Fruit fly (Drosophila melanogaster) whole organism, embryonic: ENCODE results near the gene Tlk.

Source experiments
- Abd-B ChIP-seq: fragments of 200-800 bp; sonication (Bioruptor generic); optimal IDR thresholded peaks from 2 replicates; lab custom pipeline; 2018; ENCODE audit warnings: missing biosample characterization, mild to moderate bottlenecking, missing genetic modification characterization, moderate library complexity
- CG10321 ChIP-seq: fragments of 200-800 bp; sonication (Bioruptor generic); IDR thresholded peaks from 2 replicates; pipeline ENCODE4 v1.3.6; 2022; ENCODE audit warnings: missing biosample characterization, missing genetic modification characterization
- CG10565 ChIP-seq: fragments of 200-800 bp; sonication (Bioruptor generic); optimal IDR thresholded peaks from 3 replicates; lab custom pipeline; 2016; ENCODE audit warnings: missing biosample characterization, mild to moderate bottlenecking, missing genetic modification characterization
- CG11247 ChIP-seq: fragments of 200-800 bp; sonication (Bioruptor generic); IDR thresholded peaks from 2 replicates; pipeline ENCODE4 v1.3.6; 2022; ENCODE audit warnings: missing biosample characterization, missing genetic modification characterization
- CG11504 ChIP-seq: fragments of 200-800 bp; sonication (Bioruptor generic); optimal IDR thresholded peaks from 3 replicates; lab custom pipeline; 2019; ENCODE audit warnings: missing biosample characterization, mild to moderate bottlenecking, missing genetic modification characterization, moderate library complexity
- CG11696 ChIP-seq: fragments of 200-800 bp; sonication (Bioruptor generic); IDR thresholded peaks from 2 replicates; pipeline ENCODE4 v1.3.6; 2022; ENCODE audit warnings: missing biosample characterization, missing genetic modification characterization
- CG13123 ChIP-seq: fragments of 200-800 bp; sonication (Bioruptor generic); optimal IDR thresholded peaks from 2 replicates; lab custom pipeline; 2016; ENCODE audit warnings: missing biosample characterization, missing genetic modification characterization
- CG17359 ChIP-seq: fragments of 200-800 bp; sonication (Bioruptor generic); optimal IDR thresholded peaks from 3 replicates; lab custom pipeline; 2018; ENCODE audit warnings: missing biosample characterization, mild to moderate bottlenecking, missing genetic modification characterization, moderate library complexity
- CG17568 ChIP-seq: fragments of 200-800 bp; sonication (Bioruptor generic); optimal IDR thresholded peaks from 2 replicates; lab custom pipeline; 2018; ENCODE audit warnings: missing biosample characterization, mild to moderate bottlenecking, missing genetic modification characterization, moderate library complexity
- CG1792 ChIP-seq: fragments of 200-800 bp; sonication (Bioruptor generic); optimal IDR thresholded peaks from 2 replicates; lab custom pipeline; 2016; ENCODE audit warnings: missing biosample characterization, missing genetic modification characterization
- CG30403 ChIP-seq: fragments of 200-800 bp; sonication (Bioruptor generic); optimal IDR thresholded peaks from 3 replicates; lab custom pipeline; 2016; ENCODE audit warnings: missing biosample characterization, missing genetic modification characterization
- CG4282 ChIP-seq: fragments of 200-800 bp; sonication (Bioruptor generic); optimal IDR thresholded peaks from 2 replicates; lab custom pipeline; 2016; ENCODE audit warnings: missing biosample characterization, missing genetic modification characterization
- CG6854 ChIP-seq: fragments of 200-800 bp; sonication (Bioruptor generic); optimal IDR thresholded peaks from 3 replicates; lab custom pipeline; 2017; ENCODE audit warnings: missing biosample characterization, mild to moderate bottlenecking, missing genetic modification characterization
- CG7839 ChIP-seq: fragments of 200-800 bp; sonication (Bioruptor generic); optimal IDR thresholded peaks from 3 replicates; lab custom pipeline; 2018; ENCODE audit warnings: missing biosample characterization, mild to moderate bottlenecking, missing genetic modification characterization, moderate library complexity
- CG8089 ChIP-seq: fragments of 200-800 bp; sonication (Bioruptor generic); optimal IDR thresholded peaks from 3 replicates; lab custom pipeline; 2016; ENCODE audit warnings: missing biosample characterization, missing genetic modification characterization
- CG8290 ChIP-seq, 3 experiments: fragments of 200-800 bp; sonication (Bioruptor generic); optimal IDR thresholded peaks; 2 replicates each; lab custom pipeline; 2016 to 2019; ENCODE audit warnings: missing biosample characterization in 3 of 3, missing genetic modification characterization in 3 of 3, mild to moderate bottlenecking in 2 of 3, moderate library complexity in 1 of 3
- CG9727 ChIP-seq: fragments of 200-800 bp; sonication (Bioruptor generic); optimal IDR thresholded peaks from 3 replicates; lab custom pipeline; 2017; ENCODE audit warnings: missing biosample characterization, mild to moderate bottlenecking, missing genetic modification characterization
- Chrac-16 ChIP-seq: fragments of 200-800 bp; sonication (Bioruptor generic); optimal IDR thresholded peaks from 3 replicates; lab custom pipeline; 2016; ENCODE audit warnings: missing biosample characterization, missing genetic modification characterization
- Dad ChIP-seq: fragments of 200-800 bp; sonication (Bioruptor generic); optimal IDR thresholded peaks from 3 replicates; lab custom pipeline; 2016; ENCODE audit warnings: missing biosample characterization, missing genetic modification characterization
- Dfd ChIP-seq, 2 experiments: fragments of >200 bp; optimal IDR thresholded peaks; 2 replicates each; lab custom pipeline; 2017; ENCODE audit warnings: missing biosample characterization in 2 of 2, missing genetic modification characterization in 2 of 2
- Dip2 ChIP-seq: fragments of 200-800 bp; sonication (Bioruptor generic); IDR thresholded peaks from 2 replicates; pipeline ENCODE4 v1.3.6; 2022; ENCODE audit warnings: missing biosample characterization, missing genetic modification characterization
- Dip3 ChIP-seq: fragments of 200-800 bp; sonication (Bioruptor generic); optimal IDR thresholded peaks from 3 replicates; lab custom pipeline; 2016; ENCODE audit warnings: missing biosample characterization, missing genetic modification characterization
- Dref ChIP-seq: fragments of 200-800 bp; sonication (Bioruptor generic); IDR thresholded peaks from 2 replicates; pipeline ENCODE4 v1.3.6; 2022; ENCODE audit warnings: missing biosample characterization, missing genetic modification characterization
- Fer2 ChIP-seq: fragments of 200-800 bp; sonication (Bioruptor generic); optimal IDR thresholded peaks from 2 replicates; lab custom pipeline; 2018; ENCODE audit warnings: missing biosample characterization, mild to moderate bottlenecking, missing genetic modification characterization, moderate library complexity
- H15 ChIP-seq: fragments of 200-800 bp; sonication (Bioruptor generic); IDR thresholded peaks from 3 replicates; pipeline ENCODE4 v1.3.6; 2022; ENCODE audit warnings: missing biosample characterization, missing genetic modification characterization
- HLH54F ChIP-seq: fragments of 200-800 bp; sonication (Bioruptor generic); optimal IDR thresholded peaks from 3 replicates; lab custom pipeline; 2016; ENCODE audit warnings: missing biosample characterization, missing genetic modification characterization
- HLHmδ ChIP-seq: fragments of 200-800 bp; sonication (Bioruptor generic); optimal IDR thresholded peaks from 2 replicates; lab custom pipeline; 2018; ENCODE audit warnings: missing biosample characterization, mild to moderate bottlenecking, missing genetic modification characterization, moderate library complexity
- Hand ChIP-seq: fragments of 200-800 bp; sonication (Bioruptor generic); optimal IDR thresholded peaks from 2 replicates; lab custom pipeline; 2017; ENCODE audit warnings: mild to moderate bottlenecking, missing biosample characterization, missing genetic modification reagents, missing genetic modification characterization
- Hr51 ChIP-seq, 2 experiments: fragments of 200-800 bp; sonication (Bioruptor generic); optimal IDR thresholded peaks; 2 replicates in 1 of 2; 3 replicates in 1 of 2; lab custom pipeline; 2016 to 2018; ENCODE audit warnings: missing biosample characterization in 2 of 2, missing genetic modification characterization in 2 of 2, mild to moderate bottlenecking in 1 of 2, moderate library complexity in 1 of 2
- MBD-R2 ChIP-seq: fragments of 200-800 bp; sonication (Bioruptor generic); IDR thresholded peaks from 2 replicates; pipeline ENCODE4 v1.3.6; 2022; ENCODE audit warnings: missing biosample characterization, missing genetic modification characterization
- Rx ChIP-seq: fragments of 200-800 bp; sonication (Bioruptor generic); IDR thresholded peaks from 2 replicates; pipeline ENCODE4 v1.3.6; 2022; ENCODE audit warnings: missing biosample characterization, missing genetic modification characterization
- ac ChIP-seq: fragments of 200-800 bp; sonication (Bioruptor generic); optimal IDR thresholded peaks from 3 replicates; lab custom pipeline; 2017; ENCODE audit warnings: missing biosample characterization, mild to moderate bottlenecking, missing genetic modification characterization
- ato ChIP-seq: fragments of 200-800 bp; sonication (Bioruptor generic); IDR thresholded peaks from 2 replicates; pipeline ENCODE4 v1.3.6; 2022; ENCODE audit warnings: missing biosample characterization, missing genetic modification characterization; ENCODE audit not compliant: partially characterized antibody
- az2 ChIP-seq: fragments of 200-800 bp; sonication (Bioruptor generic); optimal IDR thresholded peaks from 3 replicates; lab custom pipeline; 2016; ENCODE audit warnings: missing biosample characterization, missing genetic modification characterization
- dm ChIP-seq: fragments of 200-800 bp; sonication (Bioruptor generic); optimal IDR thresholded peaks from 3 replicates; lab custom pipeline; 2016; ENCODE audit warnings: missing biosample characterization, missing genetic modification characterization
- dmrt11E ChIP-seq: fragments of 200-800 bp; sonication (Bioruptor generic); optimal IDR thresholded peaks from 3 replicates; lab custom pipeline; 2018; ENCODE audit warnings: missing biosample characterization, mild to moderate bottlenecking, missing genetic modification characterization, moderate library complexity
- fd102C ChIP-seq: fragments of 200-800 bp; sonication (Bioruptor generic); optimal IDR thresholded peaks from 2 replicates; lab custom pipeline; 2018; ENCODE audit warnings: missing biosample characterization, mild to moderate bottlenecking, missing genetic modification characterization, moderate library complexity
- ftz-f1 ChIP-seq: fragments of 200-800 bp; sonication (Bioruptor generic); optimal IDR thresholded peaks from 2 replicates; lab custom pipeline; 2016; ENCODE audit warnings: missing biosample characterization, missing genetic modification characterization
- gem ChIP-seq: fragments of 200-800 bp; sonication (Bioruptor generic); optimal IDR thresholded peaks from 2 replicates; lab custom pipeline; 2019; ENCODE audit warnings: missing biosample characterization, mild to moderate bottlenecking, missing genetic modification characterization, moderate library complexity
- jumu ChIP-seq: fragments of 200-800 bp; sonication (Bioruptor generic); optimal IDR thresholded peaks from 3 replicates; lab custom pipeline; 2016; ENCODE audit warnings: missing biosample characterization, missing genetic modification characterization
- kay ChIP-seq: fragments of 200-800 bp; sonication (Bioruptor generic); optimal IDR thresholded peaks from 2 replicates; lab custom pipeline; 2016; ENCODE audit warnings: missing biosample characterization, missing genetic modification characterization
- lmd ChIP-seq: fragments of 200-800 bp; sonication (Bioruptor generic); IDR thresholded peaks from 2 replicates; pipeline ENCODE4 v1.3.6; 2022; ENCODE audit warnings: missing biosample characterization, missing genetic modification characterization
- oc ChIP-seq: fragments of 200-800 bp; sonication (Bioruptor generic); optimal IDR thresholded peaks from 2 replicates; lab custom pipeline; 2018; ENCODE audit warnings: missing biosample characterization, mild to moderate bottlenecking, missing genetic modification characterization, moderate library complexity
- org-1 ChIP-seq: fragments of 200-800 bp; sonication (Bioruptor generic); optimal IDR thresholded peaks from 2 replicates; lab custom pipeline; 2017; ENCODE audit warnings: missing biosample characterization, missing genetic modification characterization
- pho ChIP-seq: fragments of 200-800 bp; sonication (Bioruptor generic); optimal IDR thresholded peaks from 2 replicates; lab custom pipeline; 2016; ENCODE audit warnings: missing biosample characterization, missing genetic modification characterization
- ranshi ChIP-seq: fragments of 200-800 bp; sonication (Bioruptor generic); IDR thresholded peaks from 2 replicates; pipeline ENCODE4 v1.3.6; 2022; ENCODE audit warnings: missing biosample characterization, missing genetic modification characterization
- rib ChIP-seq: fragments of 200-800 bp; sonication (Bioruptor generic); IDR thresholded peaks from 2 replicates; pipeline ENCODE4 v1.3.6; 2022; ENCODE audit warnings: missing biosample characterization, missing genetic modification characterization
- sens-2 ChIP-seq: fragments of 200-800 bp; sonication (Bioruptor generic); IDR thresholded peaks from 2 replicates; pipeline ENCODE4 v1.3.6; 2022; ENCODE audit warnings: missing biosample characterization, missing genetic modification characterization
- sima ChIP-seq: fragments of 200-800 bp; sonication (Bioruptor generic); optimal IDR thresholded peaks from 2 replicates; lab custom pipeline; 2016; ENCODE audit warnings: missing biosample characterization, missing genetic modification characterization
- sug ChIP-seq: fragments of 200-800 bp; optimal IDR thresholded peaks from 2 replicates; lab custom pipeline; 2019; ENCODE audit warnings: missing biosample characterization, mild to moderate bottlenecking, missing genetic modification characterization, moderate library complexity
- wek ChIP-seq: fragments of 200-800 bp; sonication (Bioruptor generic); optimal IDR thresholded peaks from 3 replicates; lab custom pipeline; 2018; ENCODE audit warnings: missing biosample characterization, mild to moderate bottlenecking, missing genetic modification characterization, moderate library complexity
- zen ChIP-seq: fragments of 200-800 bp; sonication (Bioruptor generic); optimal IDR thresholded peaks from 3 replicates; lab custom pipeline; 2018; ENCODE audit warnings: missing biosample characterization, mild to moderate bottlenecking, missing genetic modification characterization, moderate library complexity

The Tlk gene

dm6 chrX:3722209-3722608 lies 2.4 kb downstream of the Tlk start (continued):
- TF ChIP-seq Dfd (GFP tag; optimal IDR thresholded peaks at IDR 0.05; lab: Kevin White, UChicago) (no peak), Abd-B (GFP tag; lab: Kevin White, UChicago) (peak; percentile 23), CG10565 (GFP tag; lab: Kevin White, UChicago) (no peak), CG13123 (GFP tag; lab: Kevin White, UChicago) (no peak), CG8290 (GFP tag; optimal IDR thresholded peaks at IDR 0.05; lab: Kevin White, UChicago) (no peak), CG8290 (tag; optimal IDR thresholded peaks at IDR 0.05; lab: Kevin White, UChicago) (no peak), H15 (GFP tag; lab: Robert Waterston, UW) (no peak), Rx (GFP tag; lab: Robert Waterston, UW) (no peak), MBD-R2 (no peak), Dad (no peak), ato (GFP tag; lab: Robert Waterston, UW) (no peak), zen (tag; lab: Kevin White, UChicago) (no peak), gem (tag; lab: Kevin White, UChicago) (peak; percentile 42), CG17359 (tag; lab: Kevin White, UChicago) (no peak), rib (GFP tag; lab: Robert Waterston, UW) (no peak), jumu (GFP tag; lab: Kevin White, UChicago) (no peak), ranshi (GFP tag; lab: Robert Waterston, UW) (no peak), HLHmδ (GFP tag; lab: Kevin White, UChicago) (no peak), Dip2 (no peak), CG9727 (GFP tag; lab: Kevin White, UChicago) (no peak), Fer2 (tag; lab: Kevin White, UChicago) (no peak), org-1 (GFP tag; lab: Kevin White, UChicago) (no peak), CG11504 (peak; percentile 41), az2 (GFP tag; lab: Kevin White, UChicago) (no peak), Hand (GFP tag; lab: Kevin White, UChicago) (no peak), CG1792 (no peak), sima (GFP tag; lab: Kevin White, UChicago) (no peak), HLH54F (GFP tag; lab: Kevin White, UChicago) (no peak), dm (GFP tag; lab: Kevin White, UChicago) (no peak), CG4282 (GFP tag; lab: Kevin White, UChicago) (no peak), CG11247 (no peak), kay (GFP tag; lab: Kevin White, UChicago) (no peak), Dip3 (GFP tag; lab: Kevin White, UChicago) (no peak), Chrac-16 (GFP tag; lab: Kevin White, UChicago) (peak; percentile 21), CG17568 (GFP tag; lab: Kevin White, UChicago) (no peak), sens-2 (GFP tag; lab: Robert Waterston, UW) (no peak), CG6854 (GFP tag; lab: Kevin White, UChicago) (no peak), wek (no peak), CG8089 (GFP tag; lab: Kevin White, UChicago) (no peak), Hr51 (GFP tag; optimal IDR thresholded peaks at IDR 0.05; lab: Kevin White, UChicago) (peak in 1 of 2 experiments; percentile 32), ac (GFP tag; lab: Kevin White, UChicago) (no peak), CG10321 (GFP tag; lab: Robert Waterston, UW) (no peak), sug (no peak), CG11696 (GFP tag; lab: Robert Waterston, UW) (no peak), dmrt11E (tag; lab: Kevin White, UChicago) (no peak), pho (GFP tag; lab: Kevin White, UChicago) (no peak), CG30403 (no peak), oc (no peak), lmd (peak; percentile 30; the same call in 1 of the 2 replicates), fd102C (GFP tag; lab: Kevin White, UChicago) (no peak), Dref (GFP tag; lab: Robert Waterston, UW) (no peak), CG7839 (tag; lab: Kevin White, UChicago) (peak; percentile 29), ftz-f1 (GFP tag; lab: Kevin White, UChicago) (no peak)
